Fruit fly (Drosophila melanogaster): ENCODE data around the gene Jon65Aiv.
A peak's percentile ranks its signal among the peaks of the same experiment; 100 is the strongest.

Gene Jon65Aiv

DNA sequence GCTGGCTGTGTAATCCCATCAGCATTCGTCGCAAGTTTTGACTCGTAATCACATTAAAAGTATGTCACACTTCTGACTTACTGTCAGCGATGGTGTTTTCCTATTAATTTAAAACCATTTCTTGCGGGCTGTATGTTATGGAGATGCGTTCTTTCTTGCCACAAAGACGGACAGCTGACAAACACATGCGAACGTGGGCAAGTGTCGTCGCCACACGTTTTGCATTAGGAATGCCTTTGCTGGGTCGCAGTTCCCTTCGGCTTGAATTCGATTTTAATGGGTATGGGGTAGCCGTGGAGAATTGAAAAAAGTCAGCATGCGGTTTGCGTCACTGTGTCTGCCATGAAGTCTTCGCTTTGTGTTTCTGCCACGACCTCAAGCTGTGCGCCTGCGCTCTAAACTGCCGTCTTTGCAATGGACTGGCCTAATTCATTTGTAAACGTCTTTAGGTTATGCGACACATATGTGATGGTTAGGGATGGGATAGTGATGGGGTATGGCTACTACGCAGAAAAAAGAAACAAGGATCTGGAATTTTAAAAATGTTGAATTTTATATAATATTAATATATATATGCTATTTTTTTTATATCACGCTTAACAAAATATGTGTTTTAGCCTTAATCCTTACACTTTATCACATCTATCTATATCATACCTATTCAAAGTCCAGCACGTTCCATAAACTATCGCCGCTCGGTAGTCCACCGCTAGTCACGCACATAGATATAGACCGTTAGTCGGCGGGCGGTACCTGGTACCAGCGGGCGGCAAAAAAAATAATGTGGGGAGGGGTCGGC is 45.1 kb upstream of the Jon65Aiv start (continued):
- TF ChIP-seq rib (GFP tag; IDR thresholded peaks at IDR 0.05) (no peak), Deaf1 (tag; optimal IDR thresholded peaks at IDR 0.05) (no peak), Myb (GFP tag; optimal IDR thresholded peaks at IDR 0.05) (no peak), CG11504 (tag; optimal IDR thresholded peaks at IDR 0.05) (peak; percentile 27), ro (GFP tag; IDR thresholded peaks at IDR 0.05) (no peak), lmd (GFP tag; IDR thresholded peaks at IDR 0.05) (no peak), eve (GFP tag; optimal IDR thresholded peaks at IDR 0.05) (no peak), Lhr (GFP tag; optimal IDR thresholded peaks at IDR 0.05) (no peak), CG6689 (GFP tag; IDR thresholded peaks at IDR 0.05) (peak; percentile 32; the same call in 1 of the 2 replicates), CG11398 (GFP tag; optimal IDR thresholded peaks at IDR 0.05) (no peak), CG4424 (GFP tag; optimal IDR thresholded peaks at IDR 0.05) (peak; percentile 18), sim (GFP tag; IDR thresholded peaks at IDR 0.05) (no peak), CG12391 (tag; optimal IDR thresholded peaks at IDR 0.05) (peak; percentile 30), dpn (GFP tag; optimal IDR thresholded peaks at IDR 0.05) (no peak), mam (GFP tag; optimal IDR thresholded peaks at IDR 0.05) (no peak), grn (GFP tag; optimal IDR thresholded peaks at IDR 0.05) (no peak), tgo (GFP tag; IDR thresholded peaks at IDR 0.05) (no peak), CG11085 (GFP tag; IDR thresholded peaks at IDR 0.05) (no peak), Kr (GFP tag; optimal IDR thresholded peaks at IDR 0.05) (no peak), NK7.1 (GFP tag; optimal IDR thresholded peaks at IDR 0.05) (no peak), C15 (GFP tag; IDR thresholded peaks at IDR 0.05) (no peak), CG3847 (GFP tag; IDR thresholded peaks at IDR 0.05) (no peak), Pdp1 (GFP tag; optimal IDR thresholded peaks at IDR 0.05) (no peak), CG12236 (GFP tag; optimal IDR thresholded peaks at IDR 0.05) (no peak), seq (GFP tag; IDR thresholded peaks at IDR 0.05) (no peak), yki (optimal IDR thresholded peaks at IDR 0.05) (no peak), Gsc (GFP tag; IDR thresholded peaks at IDR 0.05) (no peak), run (tag; optimal IDR thresholded peaks at IDR 0.05) (no peak), CG11456 (GFP tag; IDR thresholded peaks at IDR 0.05) (no peak), YL-1 (GFP tag; optimal IDR thresholded peaks at IDR 0.05) (no peak), Mes4 (GFP tag; optimal IDR thresholded peaks at IDR 0.05) (no peak), sna (GFP tag; IDR thresholded peaks at IDR 0.05; ENCODE audit: partially characterized antibody) (no peak), psq (GFP tag; optimal IDR thresholded peaks at IDR 0.05) (no peak), CG9727 (GFP tag; optimal IDR thresholded peaks at IDR 0.05) (peak; percentile 55), CG7271 (tag; optimal IDR thresholded peaks at IDR 0.05) (peak; percentile 18), CG18619 (GFP tag; optimal IDR thresholded peaks at IDR 0.05) (no peak), CG11093 (GFP tag; IDR thresholded peaks at IDR 0.05) (no peak), CG15696 (tag; optimal IDR thresholded peaks at IDR 0.05) (peak; percentile 57), CG18011 (GFP tag; optimal IDR thresholded peaks at IDR 0.05) (no peak), gfzf (GFP tag; optimal IDR thresholded peaks at IDR 0.05) (no peak), vfl (GFP tag; optimal IDR thresholded peaks at IDR 0.05) (no peak), Ets65A (GFP tag) (peak; percentile 47), E2f2 (GFP tag; IDR thresholded peaks at IDR 0.05) (no peak), HmgZ (tag; optimal IDR thresholded peaks at IDR 0.05) (no peak), Bteb2 (GFP tag; optimal IDR thresholded peaks at IDR 0.05) (no peak), Asciz (GFP tag; optimal IDR thresholded peaks at IDR 0.05) (no peak), Awh (GFP tag; IDR thresholded peaks at IDR 0.05) (no peak), MBD-R2 (GFP tag; IDR thresholded peaks at IDR 0.05) (no peak), CG6854 (GFP tag; optimal IDR thresholded peaks at IDR 0.05) (no peak), Eip74EF (GFP tag; optimal IDR thresholded peaks at IDR 0.05) (no peak), Vsx1 (GFP tag; optimal IDR thresholded peaks at IDR 0.05) (no peak)
